Fruit fly (Drosophila melanogaster): Measurements from ENCODE around the gene CG12971.

- TF ChIP-seq CG1620 (GFP tag; optimal IDR thresholded peaks at IDR 0.05) (no peak), kay (GFP tag; ENCODE audit: borderline replicate concordance) (no peak), toe (GFP tag; optimal IDR thresholded peaks at IDR 0.05) (no peak), Crg-1 (GFP tag; optimal IDR thresholded peaks at IDR 0.05) (no peak), tj (GFP tag; optimal IDR thresholded peaks at IDR 0.05) (no peak)
These were observed 3.6 kb upstream of the CG12971 start, which contains the start of gene CG32440 for dm6 chr3L:21359879-21360278.
